Worm (Caenorhabditis elegans) whole organism, L4 larva: ENCODE data around the gene gpa-3.
A peak's percentile ranks its signal among the peaks of the same experiment; 100 is the strongest.

ENCODE experiments used
- D1046.2 ChIP-seq: fragments of 200-800 bp; sonication (Bioruptor generic); IDR thresholded peaks from 2 replicates; pipeline ENCODE4 v1.3.6; 2022; ENCODE audit warnings: missing genetic modification characterization, missing compliant biosample characterization
- F10B5.3 ChIP-seq: sonication (generic microtip); optimal IDR thresholded peaks from 2 replicates; lab custom pipeline; 2016; ENCODE audit warnings: mild to moderate bottlenecking, missing genetic modification characterization, missing compliant biosample characterization
- F37D6.2 ChIP-seq: sonication (generic microtip); optimal IDR thresholded peaks from 2 replicates; lab custom pipeline; 2016; ENCODE audit warnings: mild to moderate bottlenecking, missing genetic modification characterization, missing compliant biosample characterization
- F44E2.7 ChIP-seq: fragments of 200-800 bp; sonication (Bioruptor generic); IDR thresholded peaks from 2 replicates; pipeline ENCODE4 v2.1.2; 2022; ENCODE audit warnings: missing genetic modification characterization, missing compliant biosample characterization
- F49E8.2 ChIP-seq: sonication (generic microtip); optimal IDR thresholded peaks from 2 replicates; lab custom pipeline; 2016; ENCODE audit warnings: missing compliant biosample characterization, mild to moderate bottlenecking, missing genetic modification characterization, borderline replicate concordance
- R02D3.7 ChIP-seq: fragments of 150-350 bp; sonication (generic microtip); optimal IDR thresholded peaks from 3 replicates; lab custom pipeline; 2014; ENCODE audit warnings: missing biosample characterization, missing genetic modification characterization
- T20F7.1 ChIP-seq: fragments of 200-800 bp; sonication (Bioruptor generic); optimal IDR thresholded peaks from 2 replicates; lab custom pipeline; 2018; ENCODE audit warnings: mild to moderate bottlenecking, missing genetic modification characterization, missing compliant biosample characterization
- Y105C5A.15 ChIP-seq: fragments of 200-800 bp; sonication (Bioruptor generic); IDR thresholded peaks from 2 replicates; pipeline ENCODE4 v1.3.6; 2022; ENCODE audit warnings: missing genetic modification characterization, missing compliant biosample characterization
- Y5F2A.4 ChIP-seq: fragments of 200-800 bp; sonication (Bioruptor generic); optimal IDR thresholded peaks from 2 replicates; lab custom pipeline; 2018; ENCODE audit warnings: mild to moderate bottlenecking, missing genetic modification characterization, missing compliant biosample characterization
- Y75B8A.6 ChIP-seq: fragments of 200-800 bp; sonication (Bioruptor generic); IDR thresholded peaks from 2 replicates; pipeline ENCODE4 v1.3.6; 2022; ENCODE audit warnings: missing genetic modification reagents, missing genetic modification characterization, missing compliant biosample characterization
- ZK337.2 ChIP-seq: fragments of 200-800 bp; sonication (Bioruptor generic); IDR thresholded peaks from 2 replicates; pipeline ENCODE4 v1.3.6; 2022; ENCODE audit warnings: missing genetic modification reagents, missing genetic modification characterization, missing compliant biosample characterization
- ZK546.5 ChIP-seq, 2 experiments: sonication (generic microtip); optimal IDR thresholded peaks; 2 replicates each; lab custom pipeline; 2017; ENCODE audit warnings: missing biosample characterization in 2 of 2, missing genetic modification characterization in 2 of 2
- ama-1 ChIP-seq: fragments of 150-350 bp; optimal IDR thresholded peaks from 2 replicates; lab custom pipeline; 2014; ENCODE audit warnings: inconsistent platforms, mixed read lengths
- attf-4 ChIP-seq: sonication (generic microtip); optimal IDR thresholded peaks from 3 replicates; lab custom pipeline; 2017; ENCODE audit warnings: missing biosample characterization, missing genetic modification characterization
- ceh-32 ChIP-seq: sonication (generic microtip); optimal IDR thresholded peaks from 2 replicates; lab custom pipeline; 2016; ENCODE audit warnings: mild to moderate bottlenecking, missing genetic modification characterization, missing compliant biosample characterization; ENCODE audit not compliant: poor library complexity
- ceh-44 ChIP-seq: fragments of 200-800 bp; sonication (Bioruptor generic); IDR thresholded peaks from 2 replicates; pipeline ENCODE4 v1.3.6; 2022; ENCODE audit warnings: missing genetic modification reagents, missing genetic modification characterization, missing compliant biosample characterization
- cey-2 ChIP-seq: sonication (generic microtip); optimal IDR thresholded peaks from 3 replicates; lab custom pipeline; 2017; ENCODE audit warnings: missing genetic modification characterization, mild to moderate bottlenecking, missing compliant biosample characterization, antibody characterized with exemption, borderline replicate concordance; ENCODE audit not compliant: insufficient read depth
- daf-12 ChIP-seq: fragments of 150-350 bp; optimal IDR thresholded peaks from 2 replicates; lab custom pipeline; 2014; ENCODE audit warnings: missing biosample characterization, missing genetic modification reagents, missing genetic modification characterization
- daf-16 ChIP-seq, 3 experiments: sonication (generic microtip); optimal IDR thresholded peaks; 2 replicates each; lab custom pipeline; 2016 to 2017; ENCODE audit warnings: missing genetic modification characterization in 3 of 3, missing genetic modification reagents in 3 of 3, mild to moderate bottlenecking in 2 of 3, missing compliant biosample characterization in 2 of 3, missing biosample characterization in 1 of 3, moderate library complexity in 1 of 3
- dpl-1 ChIP-seq: fragments of 150-350 bp; optimal IDR thresholded peaks from 2 replicates; lab custom pipeline; 2014; ENCODE audit warnings: missing biosample characterization, missing genetic modification reagents, missing genetic modification characterization
- dve-1 ChIP-seq: sonication (generic microtip); optimal IDR thresholded peaks from 2 replicates; lab custom pipeline; 2017; ENCODE audit warnings: antibody characterized with exemption, mild to moderate bottlenecking, missing genetic modification characterization, missing compliant biosample characterization; ENCODE audit not compliant: insufficient read depth
- egl-43 ChIP-seq: fragments of 200-800 bp; sonication (Bioruptor generic); IDR thresholded peaks from 2 replicates; pipeline ENCODE4 v1.3.6; 2022; ENCODE audit warnings: missing genetic modification reagents, missing genetic modification characterization, missing compliant biosample characterization
- fkh-10 ChIP-seq: fragments of 150-350 bp; optimal IDR thresholded peaks from 2 replicates; lab custom pipeline; 2014; ENCODE audit warnings: missing biosample characterization, missing genetic modification reagents, missing genetic modification characterization
- hif-1 ChIP-seq, 2 experiments: sonication (generic microtip); optimal IDR thresholded peaks; 2 replicates each; lab custom pipeline; 2016 to 2017; ENCODE audit warnings: missing compliant biosample characterization in 2 of 2, missing genetic modification characterization in 2 of 2, missing genetic modification reagents in 2 of 2, missing genotype in 2 of 2, mild to moderate bottlenecking in 1 of 2
- hlh-30 ChIP-seq: sonication (generic microtip); optimal IDR thresholded peaks from 2 replicates; lab custom pipeline; 2017; ENCODE audit warnings: antibody characterized with exemption, mild to moderate bottlenecking, missing genetic modification characterization, missing compliant biosample characterization; ENCODE audit not compliant: insufficient read depth
- jun-1 ChIP-seq: fragments of 150-350 bp; optimal IDR thresholded peaks from 2 replicates; lab custom pipeline; 2014; ENCODE audit warnings: missing biosample characterization, missing genetic modification reagents, missing genetic modification characterization
- lim-7 ChIP-seq: fragments of 200-800 bp; sonication (Bioruptor generic); IDR thresholded peaks from 2 replicates; pipeline ENCODE4 v1.3.6; 2022; ENCODE audit warnings: missing genetic modification characterization, missing compliant biosample characterization
- lin-15B ChIP-seq: fragments of 150-350 bp; sonication (generic microtip); optimal IDR thresholded peaks from 3 replicates; lab custom pipeline; 2014; ENCODE audit warnings: missing biosample characterization, missing genetic modification characterization
- lir-3 ChIP-seq: sonication (generic microtip); optimal IDR thresholded peaks from 2 replicates; lab custom pipeline; 2016; ENCODE audit warnings: mild to moderate bottlenecking, missing genetic modification characterization, missing compliant biosample characterization
- madf-5 ChIP-seq, 2 experiments: fragments of 200-800 bp; sonication (Bioruptor generic); IDR thresholded peaks; 2 replicates each; pipeline ENCODE4 v1.3.6; 2022; ENCODE audit warnings: missing compliant biosample characterization in 2 of 2, missing genetic modification characterization in 2 of 2
- mdl-1 ChIP-seq, 2 experiments: fragments of 150-350 bp in 1 of 2; sonication (generic microtip) in 1 of 2; optimal IDR thresholded peaks; 2 replicates each; lab custom pipeline; 2014 to 2017; ENCODE audit warnings: missing biosample characterization in 2 of 2, missing genetic modification characterization in 2 of 2
- mep-1 ChIP-seq: fragments of 150-350 bp; sonication (generic microtip); optimal IDR thresholded peaks from 3 replicates; lab custom pipeline; 2014; ENCODE audit warnings: missing biosample characterization, missing genetic modification characterization
- mes-2 ChIP-seq: sonication (generic microtip); optimal IDR thresholded peaks from 2 replicates; lab custom pipeline; 2016; ENCODE audit warnings: missing genotype, mild to moderate bottlenecking, missing genetic modification characterization, missing compliant biosample characterization; ENCODE audit not compliant: poor library complexity, severe bottlenecking
- mxl-2 ChIP-seq: fragments of 200-800 bp; sonication (Bioruptor generic); conservative IDR thresholded peaks from 2 replicates; pipeline ENCODE4 v1.3.6; 2022; ENCODE audit warnings: missing genetic modification reagents, missing genetic modification characterization, missing compliant biosample characterization
- mxl-3 ChIP-seq: fragments of 200-800 bp; sonication (Bioruptor generic); optimal IDR thresholded peaks from 2 replicates; lab custom pipeline; 2018; ENCODE audit warnings: mild to moderate bottlenecking, missing genetic modification characterization, missing compliant biosample characterization
- nhr-10 ChIP-seq: fragments of 150-350 bp; optimal IDR thresholded peaks from 2 replicates; lab custom pipeline; 2014; ENCODE audit warnings: missing biosample characterization, missing genetic modification characterization
- nhr-237 ChIP-seq: sonication (generic microtip); optimal IDR thresholded peaks from 2 replicates; lab custom pipeline; 2017; ENCODE audit warnings: missing biosample characterization, missing genetic modification characterization
- nhr-41 ChIP-seq: fragments of 200-800 bp; sonication (Bioruptor generic); IDR thresholded peaks from 2 replicates; pipeline ENCODE4 v1.3.6; 2022; ENCODE audit warnings: missing genetic modification reagents, missing genetic modification characterization, missing compliant biosample characterization
- nhr-76 ChIP-seq: fragments of 150-350 bp; optimal IDR thresholded peaks from 2 replicates; lab custom pipeline; 2014; ENCODE audit warnings: missing biosample characterization, missing genetic modification characterization
- php-3 ChIP-seq: fragments of 200-800 bp; sonication (Bioruptor generic); IDR thresholded peaks from 2 replicates; pipeline ENCODE4 v1.3.6; 2022; ENCODE audit warnings: missing genetic modification reagents, missing genetic modification characterization, missing compliant biosample characterization
- pqm-1 ChIP-seq: sonication (generic microtip); optimal IDR thresholded peaks from 2 replicates; lab custom pipeline; 2017; ENCODE audit warnings: missing biosample characterization, missing genetic modification characterization
- rbr-2 ChIP-seq: sonication (generic microtip); optimal IDR thresholded peaks from 2 replicates; lab custom pipeline; 2016; ENCODE audit warnings: missing genotype, missing genetic modification characterization, missing compliant biosample characterization
- sdz-12 ChIP-seq: fragments of 200-800 bp; sonication (Bioruptor generic); optimal IDR thresholded peaks from 2 replicates; lab custom pipeline; 2018; ENCODE audit warnings: mild to moderate bottlenecking, missing genetic modification characterization, missing compliant biosample characterization
- set-16 ChIP-seq: fragments of 200-800 bp; sonication (Bioruptor generic); IDR thresholded peaks from 2 replicates; pipeline ENCODE4 v1.3.6; 2022; ENCODE audit warnings: missing genetic modification reagents, missing genetic modification characterization, missing compliant biosample characterization
- skn-1 ChIP-seq: fragments of 150-350 bp; optimal IDR thresholded peaks from 2 replicates; lab custom pipeline; 2014; ENCODE audit warnings: missing biosample characterization, missing genetic modification characterization
- spr-1 ChIP-seq: sonication (generic microtip); optimal IDR thresholded peaks from 2 replicates; lab custom pipeline; 2016; ENCODE audit warnings: mild to moderate bottlenecking, missing genetic modification characterization, missing compliant biosample characterization
- vab-7 ChIP-seq: fragments of 200-800 bp; sonication (Bioruptor generic); IDR thresholded peaks from 2 replicates; pipeline ENCODE4 v1.3.6; 2022; ENCODE audit warnings: missing genetic modification reagents, missing genetic modification characterization, missing compliant biosample characterization
- zag-1 ChIP-seq: fragments of 150-350 bp; optimal IDR thresholded peaks from 2 replicates; lab custom pipeline; 2014; ENCODE audit warnings: missing biosample characterization, missing genetic modification characterization
- zfp-2 ChIP-seq: sonication (generic microtip); optimal IDR thresholded peaks from 2 replicates; lab custom pipeline; 2016; ENCODE audit warnings: mild to moderate bottlenecking, missing genetic modification characterization, missing compliant biosample characterization
- zip-2 ChIP-seq: fragments of 150-350 bp; optimal IDR thresholded peaks from 2 replicates; lab custom pipeline; 2014; ENCODE audit warnings: missing biosample characterization, missing genetic modification characterization
- ztf-11 ChIP-seq: fragments of 150-350 bp; optimal IDR thresholded peaks from 2 replicates; lab custom pipeline; 2014; ENCODE audit warnings: missing biosample characterization, missing genetic modification characterization
- ztf-7 ChIP-seq: fragments of 150-350 bp; optimal IDR thresholded peaks from 2 replicates; lab custom pipeline; 2014; ENCODE audit warnings: missing biosample characterization, missing genetic modification characterization

gpa-3 gene

ce11 chrV:9346804-9347203 lies 12.8 kb downstream of the gpa-3 start, which contains the start of the genes K07B1.7 and try-5 (continued):
- TF ChIP-seq lir-3 (tag; lab: Kevin White, UChicago) (no peak), F37D6.2 (tag; lab: Kevin White, UChicago) (no peak), lim-7 (GFP tag; lab: Robert Waterston, UW) (no peak), rbr-2 (tag; lab: Kevin White, UChicago) (peak; percentile 23), lin-15B (tag; lab: Kevin White, UChicago) (no peak), ztf-7 (no peak), skn-1 (no peak), mxl-2 (GFP tag; lab: Robert Waterston, UW) (no peak), F49E8.2 (no peak), Y75B8A.6 (no peak), T20F7.1 (GFP tag; lab: Kevin White, UChicago) (peak; percentile 97), nhr-10 (no peak), ceh-44 (GFP tag; lab: Robert Waterston, UW) (no peak), ama-1 (lab: Kevin White, UChicago) (no peak), nhr-237 (tag; lab: Kevin White, UChicago) (no peak), ceh-32 (tag; lab: Kevin White, UChicago) (no peak), pqm-1 (tag; lab: Kevin White, UChicago) (no peak), mep-1 (tag; lab: Kevin White, UChicago) (no peak), hlh-30 (tag; lab: Kevin White, UChicago) (peak; percentile 60), zip-2 (tag; lab: Kevin White, UChicago) (no peak), set-16 (GFP tag; lab: Robert Waterston, UW) (no peak), madf-5 (GFP tag; IDR thresholded peaks at IDR 0.05; lab: Robert Waterston, UW) (no peak), sdz-12 (GFP tag; lab: Kevin White, UChicago) (no peak), dve-1 (tag; lab: Kevin White, UChicago) (peak; percentile 30), daf-16 (GFP tag; optimal IDR thresholded peaks at IDR 0.05; lab: Kevin White, UChicago) (no peak), daf-16 (tag; optimal IDR thresholded peaks at IDR 0.05; lab: Kevin White, UChicago) (peak; percentile 37), egl-43 (GFP tag; lab: Robert Waterston, UW) (no peak), php-3 (GFP tag; lab: Robert Waterston, UW) (no peak), D1046.2 (GFP tag; lab: Robert Waterston, UW) (no peak), spr-1 (no peak), F10B5.3 (tag; lab: Kevin White, UChicago) (no peak), mxl-3 (no peak), fkh-10 (GFP tag; lab: Kevin White, UChicago) (no peak), ZK337.2 (GFP tag; lab: Robert Waterston, UW) (no peak), vab-7 (GFP tag; lab: Robert Waterston, UW) (no peak), zag-1 (tag; lab: Kevin White, UChicago) (no peak), zfp-2 (tag; lab: Kevin White, UChicago) (no peak), cey-2 (no peak), ztf-11 (tag; lab: Kevin White, UChicago) (no peak), R02D3.7 (tag; lab: Kevin White, UChicago) (peak; percentile 83), Y5F2A.4 (GFP tag; lab: Kevin White, UChicago) (no peak), attf-4 (no peak), Y105C5A.15 (GFP tag; lab: Robert Waterston, UW) (no peak), nhr-76 (tag; lab: Kevin White, UChicago) (no peak), jun-1 (tag; lab: Kevin White, UChicago) (no peak), F44E2.7 (GFP tag; lab: Robert Waterston, UW) (no peak), nhr-41 (GFP tag; lab: Robert Waterston, UW) (no peak), hif-1 (tag; optimal IDR thresholded peaks at IDR 0.05; lab: Kevin White, UChicago) (no peak), mdl-1 (tag; optimal IDR thresholded peaks at IDR 0.05; lab: Kevin White, UChicago) (no peak), dpl-1 (GFP tag; lab: Kevin White, UChicago) (peak; percentile 95), ZK546.5 (tag; optimal IDR thresholded peaks at IDR 0.05; lab: Kevin White, UChicago) (no peak), mes-2 (no peak), daf-12 (no peak)
